Worm (Caenorhabditis elegans) whole organism, dauer: ENCODE data around the gene F53F4.4.

Experiments used
- unc-62 ChIP-seq: sonication (generic microtip); optimal IDR thresholded peaks from 2 replicates; lab custom pipeline; 2017; ENCODE audit warnings: missing biosample characterization, missing genetic modification reagents, missing genetic modification characterization

The F53F4.4 gene

DNA sequence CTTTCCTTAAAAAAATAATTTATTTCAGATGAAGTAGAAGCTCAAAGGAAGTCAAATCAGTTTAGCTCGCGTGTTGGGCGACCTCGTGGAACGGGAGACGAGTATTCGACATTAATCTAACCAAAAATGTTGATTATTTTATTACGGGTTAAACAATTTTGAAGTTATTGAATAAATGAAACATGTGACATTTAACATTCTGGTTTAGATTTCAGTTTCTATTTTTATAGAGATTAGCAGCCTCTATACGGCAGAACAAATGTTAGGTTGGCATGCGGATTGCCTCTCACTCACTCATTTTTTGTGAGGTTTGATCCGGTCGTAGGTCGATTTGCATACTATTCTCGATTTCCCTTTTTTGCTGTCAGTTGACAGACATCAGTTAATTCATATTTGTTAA is 8.7 kb upstream of the F53F4.4 start, which contains the start of gene F53F4.1:
Gene F53F4.1, plus strand, starts transcription at position 301 of the 400 bp plus-strand sequence.
- no peak for TF ChIP-seq unc-62

DNA sequence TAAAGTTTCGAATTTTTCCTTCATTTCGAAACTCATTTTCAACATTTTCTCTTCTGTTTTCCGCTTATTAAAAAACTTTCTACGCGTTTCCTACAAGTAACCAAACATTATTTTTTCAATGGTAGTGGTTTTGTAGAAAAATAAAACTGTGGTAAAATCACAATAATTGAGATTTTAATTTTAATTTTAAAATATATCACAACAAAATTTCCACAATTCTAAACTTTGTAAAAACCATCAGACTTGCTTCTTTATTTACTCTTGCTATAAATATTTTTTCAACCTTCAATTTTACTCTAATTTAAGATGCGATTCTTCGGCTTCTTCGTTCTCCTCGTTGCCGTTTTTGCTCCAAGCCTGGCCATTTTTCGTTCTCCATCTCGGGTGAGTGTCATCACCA is 5.3 kb upstream of the F53F4.4 start, which contains the start of gene F53F4.17:
Gene F53F4.17, plus strand, starts transcription at position 301 of the 400 bp plus-strand sequence.
- TF ChIP-seq unc-62: no peak

DNA sequence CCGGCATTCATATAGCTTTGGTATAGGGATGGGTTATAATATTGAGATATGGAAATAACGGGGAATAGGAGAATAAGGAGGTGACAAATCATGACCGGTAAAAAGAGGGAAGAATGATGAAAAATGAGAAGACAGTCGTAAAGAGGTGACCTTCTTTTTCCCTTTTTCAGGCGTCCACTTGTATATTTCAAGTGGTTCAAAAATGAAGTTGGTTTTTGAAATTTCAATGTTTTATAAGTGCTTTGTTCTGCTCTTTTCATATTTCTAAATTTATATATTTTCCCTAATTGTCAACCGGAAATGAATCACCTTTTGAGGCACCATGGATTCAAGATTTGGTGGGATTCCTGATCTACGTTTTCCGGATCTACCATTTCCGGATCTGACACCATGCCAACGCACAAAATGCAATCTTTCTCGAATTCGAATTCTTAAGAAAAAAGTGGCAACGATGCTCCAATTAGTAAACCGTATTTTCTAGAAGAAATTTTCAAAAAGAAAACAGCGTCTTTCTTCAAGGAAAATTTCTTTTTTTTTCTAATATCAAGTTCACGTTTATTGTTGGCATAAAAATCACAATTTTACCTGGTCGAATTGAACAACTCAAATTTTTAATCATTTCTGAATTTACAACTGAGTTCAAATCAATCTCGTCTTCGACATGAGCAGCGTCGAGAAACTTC is 3.5 kb upstream of the F53F4.4 start, which contains the start of the genes F53F4.2 and F53F4.18:
Gene F53F4.2, minus strand, starts transcription at position 101 of the 683 bp plus-strand sequence.
Gene F53F4.18, plus strand, starts transcription at position 633 of the 683 bp plus-strand sequence.
- no peak for TF ChIP-seq unc-62

DNA sequence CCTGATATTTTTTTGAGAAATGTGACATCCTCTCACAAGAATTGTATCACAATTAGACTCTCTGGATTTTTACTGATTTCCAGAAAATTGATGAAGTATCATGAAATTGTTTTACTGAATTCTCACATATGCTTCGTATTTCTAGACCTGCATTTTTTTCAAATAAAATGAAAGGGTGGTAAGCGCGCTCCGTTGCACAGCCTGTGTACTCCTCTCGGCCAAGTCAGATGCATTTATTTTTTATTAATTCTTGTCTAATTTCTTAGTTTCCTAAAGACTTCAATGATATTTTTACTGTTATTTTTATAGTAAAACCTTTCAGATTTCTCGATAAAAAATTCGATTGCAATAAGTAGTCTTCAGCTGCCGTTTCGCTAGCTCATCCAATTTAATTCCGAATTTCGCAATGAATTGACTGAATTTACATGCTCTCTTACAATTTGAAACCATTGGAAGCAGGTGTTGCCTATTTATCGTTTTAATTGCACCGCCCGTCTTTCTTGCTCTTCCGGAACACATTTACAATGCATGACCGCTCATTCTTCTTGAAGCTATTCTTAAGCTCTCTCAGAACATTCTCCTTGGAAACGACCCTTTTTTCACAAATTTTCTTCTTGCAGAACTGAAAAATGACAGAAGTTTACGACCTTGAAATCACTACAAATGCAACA is 1.5 kb upstream of the F53F4.4 start, which contains the start of gene tbcb-1:
Gene tbcb-1, plus strand, starts transcription at position 621 of the 671 bp plus-strand sequence.
- no peak for TF ChIP-seq unc-62

DNA sequence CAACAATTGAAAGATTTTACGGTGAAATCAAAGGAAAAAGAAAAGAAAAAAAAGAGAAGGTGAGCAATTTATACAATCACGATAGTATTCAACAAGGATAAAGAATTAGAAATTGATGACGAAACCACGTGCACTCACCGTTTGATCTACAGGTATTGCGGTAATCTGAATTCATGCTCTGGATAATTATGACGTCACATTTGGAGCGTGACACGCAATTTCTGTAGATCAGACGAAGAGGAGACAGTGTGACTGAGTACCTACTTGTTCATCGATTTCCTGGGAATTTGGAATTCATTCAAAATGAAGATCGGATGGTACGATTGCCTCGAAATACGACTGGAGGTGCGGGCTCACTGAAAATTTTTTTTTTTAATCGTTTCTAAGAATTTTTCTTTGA is 5.2 kb downstream of the F53F4.4 start:
- no peak for TF ChIP-seq unc-62

DNA sequence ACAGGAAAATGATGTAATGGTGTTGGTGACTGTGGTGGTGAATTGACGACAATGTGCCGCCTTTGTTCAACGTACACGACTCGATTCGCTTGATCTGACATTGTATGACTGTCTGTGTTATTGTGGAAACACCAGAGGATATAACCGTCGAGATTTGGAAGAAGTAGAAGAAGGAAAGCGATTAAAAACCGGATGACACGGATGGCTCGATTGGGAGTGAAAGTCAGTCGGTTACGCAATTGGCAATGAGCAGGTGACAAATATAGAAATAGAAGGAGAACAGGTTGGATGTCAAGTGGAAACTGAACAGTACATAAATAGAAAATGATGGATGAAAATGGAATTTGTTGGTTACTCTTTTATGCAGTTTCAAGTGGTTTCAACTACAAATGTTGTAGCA is 7.7 kb downstream of the F53F4.4 start, which contains the start of gene rdy-2:
Gene rdy-2, minus strand, starts transcription at position 101 of the 400 bp plus-strand sequence.
- TF ChIP-seq unc-62: no peak

DNA sequence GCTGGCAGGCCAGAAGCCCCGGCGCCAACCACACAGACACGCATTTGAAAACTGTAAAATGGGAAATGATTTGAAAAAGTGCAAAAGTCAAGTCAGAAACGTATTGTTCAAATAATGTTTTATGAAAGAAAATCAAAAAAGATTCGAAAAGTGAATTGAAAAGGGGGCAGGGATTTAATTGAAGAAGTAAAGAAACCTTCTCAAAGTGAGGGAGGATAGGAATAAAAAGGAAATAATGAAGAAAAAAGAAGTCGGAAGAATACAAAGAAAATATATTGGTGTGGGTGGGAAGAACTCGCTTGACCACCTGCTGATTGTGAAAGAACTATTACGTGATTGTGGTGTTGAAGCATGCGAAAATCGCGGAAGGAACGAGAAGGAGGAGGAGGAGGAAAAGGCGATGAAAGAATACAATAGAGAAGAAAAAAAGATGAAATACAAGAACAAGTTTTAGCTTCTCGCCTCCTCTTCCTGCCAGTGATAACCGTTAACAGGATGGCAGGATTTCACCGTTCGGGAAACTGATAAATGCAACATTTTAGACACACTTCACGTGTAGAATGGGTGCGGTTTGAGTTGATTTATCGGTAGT is 13.6 kb downstream of the F53F4.4 start, which contains the start of gene fmo-4:
Gene fmo-4, minus strand, starts transcription at position 51 of the 592 bp plus-strand sequence.
- no peak for TF ChIP-seq unc-62

DNA sequence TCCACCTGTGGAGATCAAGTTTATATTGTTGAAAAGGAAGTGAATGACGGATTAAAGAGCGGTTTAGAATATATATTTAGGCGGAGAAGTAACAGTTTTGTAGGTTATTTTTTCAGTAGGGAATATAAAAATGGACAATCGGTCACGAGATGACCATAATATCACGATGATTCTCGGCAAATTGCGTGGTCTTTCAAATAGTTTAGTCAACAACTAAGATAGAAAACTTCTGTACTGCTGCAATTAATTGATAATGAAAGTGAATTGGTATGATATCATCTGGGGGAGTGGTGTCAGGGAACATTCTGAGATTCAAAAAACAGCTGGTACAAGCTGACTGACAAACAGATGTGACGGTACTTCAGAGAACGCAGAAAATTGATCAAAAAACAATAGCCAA is 15.3 kb downstream of the F53F4.4 start:
- TF ChIP-seq unc-62: no peak

DNA sequence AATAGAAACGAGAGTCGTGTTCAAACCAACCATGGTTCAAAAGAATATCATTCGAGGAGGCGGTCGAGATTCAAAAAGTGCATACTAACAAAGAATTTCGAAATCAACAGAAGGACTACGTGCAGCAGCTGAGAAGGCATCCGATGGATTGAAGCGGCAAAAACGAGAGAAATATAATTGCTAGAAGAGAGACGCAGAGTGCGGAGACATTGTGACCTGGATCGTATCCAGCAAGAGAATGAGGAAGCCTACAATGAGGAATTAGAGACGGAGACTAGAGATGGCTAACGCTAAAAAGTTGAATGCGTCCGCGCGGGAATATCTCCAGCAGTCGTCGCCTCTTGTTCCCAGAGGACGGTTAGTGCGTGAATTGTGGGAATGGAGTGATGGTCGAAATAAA is 16.6 kb downstream of the F53F4.4 start:
- no peak for TF ChIP-seq unc-62

DNA sequence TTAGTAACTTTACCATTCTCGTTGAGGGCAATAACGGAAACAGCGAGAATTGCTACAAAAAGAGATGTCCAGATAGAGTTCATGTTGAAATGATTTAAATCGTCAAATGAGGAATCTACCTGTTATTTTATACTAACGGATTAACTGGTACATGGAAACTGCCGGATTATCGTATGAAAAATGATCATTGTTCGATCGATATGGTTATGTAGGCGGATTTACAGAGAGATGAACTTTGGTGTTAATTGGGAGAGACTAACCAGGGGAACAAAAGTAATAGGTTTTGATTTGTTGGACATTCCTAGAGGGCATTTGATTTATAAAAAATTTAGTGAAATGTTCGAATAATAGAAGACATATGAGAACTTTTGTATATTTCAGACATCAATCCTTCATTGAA is 18.6 kb downstream of the F53F4.4 start, which contains the start of gene spig-9:
Gene spig-9, minus strand, starts transcription at position 101 of the 400 bp plus-strand sequence.
- no peak for TF ChIP-seq unc-62

DNA sequence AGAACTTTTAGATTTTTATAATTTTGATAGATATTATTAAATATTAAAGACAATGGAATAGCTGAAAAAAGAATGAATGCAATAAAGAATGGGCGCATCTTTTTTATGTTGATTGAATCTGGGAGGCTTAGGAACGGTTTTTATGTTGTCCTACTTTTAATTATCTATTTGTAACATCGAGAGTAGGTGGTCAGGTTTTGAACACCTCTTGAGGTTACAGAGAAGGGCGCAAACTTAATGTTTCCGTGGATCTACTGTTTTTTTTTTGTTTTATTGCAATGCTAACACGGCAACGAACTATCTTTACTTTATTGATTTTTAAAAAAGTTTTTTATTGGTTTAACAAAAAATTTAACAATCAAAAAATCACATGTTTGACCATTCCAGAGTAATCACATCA is 20.7 kb downstream of the F53F4.4 start, which contains the start of gene F53F4.7:
Gene F53F4.7, minus strand, starts transcription at position 101 of the 400 bp plus-strand sequence.
- TF ChIP-seq unc-62: no peak

DNA sequence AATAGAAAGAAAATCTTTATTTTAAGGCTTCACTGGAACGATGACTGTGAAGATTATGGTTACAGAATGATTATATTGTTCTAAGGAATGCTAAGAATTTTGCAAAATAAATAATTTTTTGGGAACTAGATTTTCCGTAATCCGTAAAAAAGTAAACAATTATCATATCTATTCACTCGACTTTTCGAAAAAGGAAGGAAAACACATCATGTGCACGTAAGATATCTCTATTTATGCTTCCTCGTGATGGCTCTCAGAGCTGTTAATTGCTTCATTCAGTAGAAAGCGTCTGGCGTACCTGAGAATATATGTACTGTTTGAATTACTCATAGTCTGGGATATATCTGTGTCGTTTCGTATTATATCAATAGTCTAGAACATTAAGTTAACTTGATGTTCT is 26.6 kb downstream of the F53F4.4 start, which contains the start of gene srd-11:
Gene srd-11, minus strand, starts transcription at position 101 of the 400 bp plus-strand sequence.
- no peak for TF ChIP-seq unc-62

DNA sequence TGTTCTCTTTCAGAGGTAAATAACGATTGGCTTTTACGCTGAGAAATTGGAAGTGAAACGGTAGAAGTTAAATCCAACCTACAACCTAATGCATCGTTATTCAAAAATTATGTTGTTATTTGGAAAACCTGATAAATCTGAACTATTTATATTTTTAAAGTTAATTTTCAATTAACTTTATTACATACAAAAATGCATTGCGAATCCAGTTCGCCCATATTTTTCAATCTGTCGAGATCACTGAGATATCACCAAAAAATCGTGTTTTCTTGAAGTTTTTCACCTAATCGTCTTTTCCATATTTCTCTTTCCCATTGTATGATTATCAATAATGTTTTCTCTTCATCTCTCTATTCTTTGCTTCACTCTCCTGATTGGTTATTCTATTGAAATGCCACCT is 27.5 kb downstream of the F53F4.4 start, which contains the start of gene F53F4.15:
Gene F53F4.15, plus strand, starts transcription at position 301 of the 400 bp plus-strand sequence.
- no peak for TF ChIP-seq unc-62

DNA sequence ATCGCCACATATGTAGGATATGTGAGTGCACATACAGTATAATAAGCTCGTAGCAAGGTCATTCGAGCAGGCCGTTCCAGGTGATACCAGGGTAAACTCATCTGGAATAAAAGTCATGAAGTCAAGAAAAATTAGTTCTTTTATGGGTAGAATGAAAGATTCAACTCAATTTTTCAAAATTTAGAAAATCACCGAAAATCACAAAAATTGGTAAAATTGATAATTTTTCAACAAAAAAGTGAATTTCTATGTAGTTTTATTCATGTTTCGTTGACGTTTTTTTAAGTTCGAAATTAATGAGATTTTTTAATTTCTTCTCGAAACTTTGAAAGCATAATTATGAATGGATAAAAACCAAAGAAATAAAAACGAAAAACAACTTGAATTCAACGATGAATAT is 28.5 kb downstream of the F53F4.4 start, which contains the start of gene F53F4.16:
Gene F53F4.16, minus strand, starts transcription at position 101 of the 400 bp plus-strand sequence.
- no peak for TF ChIP-seq unc-62

DNA sequence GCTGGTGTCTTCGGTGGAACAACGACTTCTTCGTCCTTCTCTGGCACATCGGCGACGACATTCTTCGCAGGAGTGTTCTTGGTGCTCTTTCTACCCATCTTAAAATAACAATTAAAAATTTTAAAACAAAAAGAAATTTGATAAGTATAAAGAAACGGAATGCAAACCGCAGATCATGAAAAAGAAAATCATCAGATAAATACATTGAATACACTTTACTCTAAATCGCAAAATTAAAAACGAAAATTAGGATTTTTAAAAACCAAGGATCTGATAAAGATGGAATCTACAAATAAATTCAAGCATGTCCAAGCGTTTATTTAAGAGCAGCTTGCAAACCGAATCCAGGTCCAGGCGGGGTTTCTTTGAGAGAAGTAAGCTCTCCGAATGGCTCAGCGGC is 31.2 kb downstream of the F53F4.4 start, which contains the start of gene F53F4.11:
Gene F53F4.11, minus strand, starts transcription at position 101 of the 400 bp plus-strand sequence.
- no peak for TF ChIP-seq unc-62

DNA sequence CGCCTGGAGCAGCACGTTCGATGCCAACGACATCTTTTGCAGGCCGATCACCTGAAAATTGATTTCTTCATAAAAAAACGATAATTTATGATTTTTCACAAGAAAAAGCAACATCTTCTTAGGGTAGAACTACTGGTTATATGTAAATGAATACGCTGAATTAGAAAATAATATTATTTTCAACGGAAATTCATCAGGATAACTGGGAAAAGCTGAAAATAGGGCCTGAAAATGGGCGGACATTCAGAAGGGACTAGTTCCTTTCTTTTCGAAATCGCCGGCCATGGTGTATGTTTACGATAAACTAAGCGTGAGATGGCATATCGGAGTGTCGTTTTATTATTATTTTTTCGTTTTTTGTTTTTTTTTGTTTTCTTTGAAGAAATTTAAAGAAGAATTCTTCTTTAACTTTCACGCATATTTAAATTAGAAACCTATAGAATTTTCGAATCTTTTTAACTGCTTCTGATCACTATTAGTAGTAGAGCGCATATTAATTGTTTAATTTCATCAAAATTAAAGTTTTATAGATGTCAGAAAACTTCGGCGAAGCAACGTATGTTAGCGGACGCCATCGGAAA is 32.4 kb downstream of the F53F4.4 start, which contains the start of the genes nduv-2 and F53F4.12:
Gene nduv-2, minus strand, starts transcription at position 51 of the 581 bp plus-strand sequence.
Gene F53F4.12, plus strand, starts transcription at position 531 of the 581 bp plus-strand sequence.
- no peak for TF ChIP-seq unc-62
